Fruit fly (Drosophila melanogaster): ENCODE data around the gene Droj2.
A peak's percentile ranks its signal among the peaks of the same experiment; 100 is the strongest.

Droj2 gene

DNA sequence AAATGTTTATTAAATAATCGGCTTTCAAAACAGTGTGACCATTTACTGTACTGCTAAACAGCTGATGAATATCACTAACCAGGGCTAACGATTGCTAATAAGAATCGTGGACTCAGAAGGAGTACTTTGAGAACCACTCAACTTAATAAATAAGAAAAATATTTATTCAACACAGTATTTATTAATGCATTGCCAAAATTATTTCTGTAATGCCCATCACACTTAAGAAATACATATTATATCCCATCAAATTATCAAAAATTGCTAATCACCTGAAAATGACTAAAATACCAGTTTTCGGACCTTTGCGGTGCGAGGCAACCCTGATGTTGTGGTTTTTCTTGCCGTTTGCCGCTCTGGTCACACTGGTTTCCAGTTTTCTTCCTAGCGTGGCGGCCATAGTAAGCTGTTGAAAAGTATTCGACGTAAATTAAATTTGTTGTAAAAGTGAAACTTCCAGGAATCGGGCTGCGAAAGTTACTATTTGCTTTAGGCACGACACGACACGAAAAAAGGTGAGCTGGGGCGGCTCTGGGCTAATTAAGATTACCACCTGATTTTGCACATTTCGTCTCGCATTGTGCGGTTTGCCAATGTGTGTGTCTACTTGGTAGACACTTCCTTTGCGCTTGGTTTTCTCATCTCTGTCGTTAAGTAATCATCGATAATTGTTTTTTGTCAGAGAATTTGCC is at the start of gene Droj2, which contains the start of gene mRpS21 (continued):
- TF ChIP-seq sr (GFP tag; IDR thresholded peaks at IDR 0.05): 0 out of 3 replicates have a peak, but pooled peaks have one; percentile 19
- TF ChIP-seq Dip3 (GFP tag; optimal IDR thresholded peaks at IDR 0.05): peak; percentile 44
- TF ChIP-seq Bdp1 (GFP tag; optimal IDR thresholded peaks at IDR 0.05): peak; percentile 29
- TF ChIP-seq bsh (GFP tag; optimal IDR thresholded peaks at IDR 0.05): peak in 1 of 2 experiments; percentile 36
- TF ChIP-seq ci (GFP tag; IDR thresholded peaks at IDR 0.05): 0 out of 3 replicates have a peak, but pooled peaks have one; percentile 48
- TF ChIP-seq Bgb (GFP tag; IDR thresholded peaks at IDR 0.05; ENCODE audit: partially characterized antibody): no peak
- TF ChIP-seq Doc2 (GFP tag; IDR thresholded peaks at IDR 0.05): no peak
- TF ChIP-seq Antp (GFP tag; optimal IDR thresholded peaks at IDR 0.05): peak; percentile 26
- peak; percentile 37 for TF ChIP-seq CG13296 (GFP tag; optimal IDR thresholded peaks at IDR 0.05)
- no peak for TF ChIP-seq ssp (GFP tag; IDR thresholded peaks at IDR 0.05)
- peak; percentile 84 for TF ChIP-seq stwl (tag; optimal IDR thresholded peaks at IDR 0.05)
- peak; percentile 26; the same call in 1 of the 3 replicates for TF ChIP-seq otp (GFP tag; IDR thresholded peaks at IDR 0.05)
- TF ChIP-seq CG31224 (GFP tag; IDR thresholded peaks at IDR 0.05): peak; percentile 35; the same call in 1 of the 2 replicates
- no peak for TF ChIP-seq maf-S (GFP tag; optimal IDR thresholded peaks at IDR 0.05)
- TF ChIP-seq ato (GFP tag; IDR thresholded peaks at IDR 0.05; ENCODE audit: partially characterized antibody): no peak
- no peak for TF ChIP-seq shn (GFP tag; optimal IDR thresholded peaks at IDR 0.05)
- TF ChIP-seq CG9609 (GFP tag; optimal IDR thresholded peaks at IDR 0.05): peak; percentile 12
- peak; percentile 65; the same call in 2 of the 3 replicates for TF ChIP-seq CG34422 (GFP tag; IDR thresholded peaks at IDR 0.05)
- TF ChIP-seq tup (GFP tag; optimal IDR thresholded peaks at IDR 0.05): no peak
- no peak for TF ChIP-seq CG5180 (GFP tag; optimal IDR thresholded peaks at IDR 0.05)
- TF ChIP-seq CG15269 (tag; optimal IDR thresholded peaks at IDR 0.05): peak; percentile 46
- 0 out of 2 replicates have a peak, but pooled peaks have one; percentile 28 for TF ChIP-seq CG11247 (GFP tag; IDR thresholded peaks at IDR 0.05)
- no peak for TF ChIP-seq org-1 (GFP tag; optimal IDR thresholded peaks at IDR 0.05)
- TF ChIP-seq Dek (tag; optimal IDR thresholded peaks at IDR 0.05): peak; percentile 65
- TF ChIP-seq BEAF-32 (GFP tag; optimal IDR thresholded peaks at IDR 0.05): peak; percentile 65
- no peak for TF ChIP-seq sna (GFP tag; IDR thresholded peaks at IDR 0.05; ENCODE audit: partially characterized antibody)
- TF ChIP-seq eyg (GFP tag; optimal IDR thresholded peaks at IDR 0.05): peak; percentile 7
- peak; percentile 50 for TF ChIP-seq CG34376 (GFP tag; optimal IDR thresholded peaks at IDR 0.05)
- TF ChIP-seq Atf6 (GFP tag; IDR thresholded peaks at IDR 0.05): peak; percentile 46; the same call in 1 of the 2 replicates
- peak; percentile 82 for TF ChIP-seq Ets97D (GFP tag; optimal IDR thresholded peaks at IDR 0.05)
- TF ChIP-seq CG12659 (GFP tag; optimal IDR thresholded peaks at IDR 0.05): peak; percentile 85
- TF ChIP-seq Hmx (GFP tag; optimal IDR thresholded peaks at IDR 0.05): no peak
- TF ChIP-seq CG4854 (GFP tag; optimal IDR thresholded peaks at IDR 0.05): no peak
- peak; percentile 18 for TF ChIP-seq chn (GFP tag; optimal IDR thresholded peaks at IDR 0.05)
- no peak for TF ChIP-seq Drgx (GFP tag; IDR thresholded peaks at IDR 0.05)
- TF ChIP-seq Opbp (GFP tag; IDR thresholded peaks at IDR 0.05; ENCODE audit: partially characterized antibody): no peak
- TF ChIP-seq Dp (GFP tag; optimal IDR thresholded peaks at IDR 0.05): peak; percentile 37
- no peak for TF ChIP-seq CG3163 (GFP tag; optimal IDR thresholded peaks at IDR 0.05)
- peak; percentile 15 for TF ChIP-seq ems (GFP tag; optimal IDR thresholded peaks at IDR 0.05)
- TF ChIP-seq Gug (GFP tag; IDR thresholded peaks at IDR 0.05): 0 out of 4 replicates have a peak, but pooled peaks have one; percentile 12
- peak; percentile 77 for TF ChIP-seq sug (tag; optimal IDR thresholded peaks at IDR 0.05)
- TF ChIP-seq BtbVII (GFP tag; optimal IDR thresholded peaks at IDR 0.05): no peak
- no peak for TF ChIP-seq Atf3 (GFP tag; optimal IDR thresholded peaks at IDR 0.05)
- TF ChIP-seq prd (optimal IDR thresholded peaks at IDR 0.05): no peak
- TF ChIP-seq prd (GFP tag; IDR thresholded peaks at IDR 0.05): peak; percentile 61
- peak; percentile 29 for TF ChIP-seq Meics (GFP tag; optimal IDR thresholded peaks at IDR 0.05)
- TF ChIP-seq CG11504 (tag; optimal IDR thresholded peaks at IDR 0.05): peak; percentile 74
- no peak for TF ChIP-seq zen2 (GFP tag; IDR thresholded peaks at IDR 0.05; ENCODE audit: partially characterized antibody)
- peak; percentile 11; the same call in 1 of the 2 replicates for TF ChIP-seq CG10366 (GFP tag; IDR thresholded peaks at IDR 0.05)
